Worm (Caenorhabditis elegans) whole organism, late embryonic: ENCODE measurements around the gene Y38E10A.8.
"Not testable (repeated sequence)": the region's sequence is repeated elsewhere in the genome, so short reads cannot be mapped to it uniquely, and the experiment has no call there.

Source experiments
- F13H6.1 ChIP-seq: sonication (generic microtip); optimal IDR thresholded peaks from 2 replicates; lab custom pipeline; 2016; ENCODE audit warnings: missing genetic modification characterization, missing compliant biosample characterization
- K02D7.2 ChIP-seq: sonication (generic microtip); optimal IDR thresholded peaks from 2 replicates; lab custom pipeline; 2017; ENCODE audit warnings: mild to moderate bottlenecking, missing genetic modification characterization, missing compliant biosample characterization
- T23F11.4 ChIP-seq: fragments of 200-800 bp; sonication (Bioruptor generic); optimal IDR thresholded peaks from 2 replicates; lab custom pipeline; 2018; ENCODE audit warnings: mild to moderate bottlenecking, missing genetic modification characterization, missing compliant biosample characterization
- Y22D7AL.16 ChIP-seq: sonication (generic microtip); optimal IDR thresholded peaks from 2 replicates; lab custom pipeline; 2016; ENCODE audit warnings: missing genetic modification characterization, missing compliant biosample characterization
- ceh-14 ChIP-seq: sonication (generic microtip); optimal IDR thresholded peaks from 2 replicates; lab custom pipeline; 2016; ENCODE audit warnings: missing genotype, missing genetic modification characterization, missing compliant biosample characterization
- ceh-19 ChIP-seq: fragments of 200-800 bp; sonication (Bioruptor generic); optimal IDR thresholded peaks from 2 replicates; lab custom pipeline; 2018; ENCODE audit warnings: mild to moderate bottlenecking, missing genetic modification characterization, missing compliant biosample characterization
- ceh-22 ChIP-seq: sonication (generic microtip); optimal IDR thresholded peaks from 2 replicates; lab custom pipeline; 2017; ENCODE audit warnings: missing biosample characterization, missing genetic modification characterization
- ceh-31 ChIP-seq: sonication (generic microtip); optimal IDR thresholded peaks from 2 replicates; lab custom pipeline; 2016; ENCODE audit warnings: missing genetic modification characterization, missing compliant biosample characterization
- ceh-34 ChIP-seq: sonication (generic microtip); optimal IDR thresholded peaks from 2 replicates; lab custom pipeline; 2016; ENCODE audit warnings: mild to moderate bottlenecking, missing genetic modification characterization, missing compliant biosample characterization
- ceh-48 ChIP-seq: sonication (generic microtip); optimal IDR thresholded peaks from 2 replicates; lab custom pipeline; 2016; ENCODE audit warnings: missing genetic modification characterization, inconsistent platforms, missing compliant biosample characterization
- ceh-9 ChIP-seq: sonication (generic microtip); optimal IDR thresholded peaks from 2 replicates; lab custom pipeline; 2016; ENCODE audit warnings: mild to moderate bottlenecking, missing genetic modification characterization, inconsistent platforms, missing compliant biosample characterization
- dmd-4 ChIP-seq: sonication (generic microtip); optimal IDR thresholded peaks from 2 replicates; lab custom pipeline; 2016; ENCODE audit warnings: borderline replicate concordance, missing genetic modification characterization, missing compliant biosample characterization
- ets-4 ChIP-seq: sonication (generic microtip); optimal IDR thresholded peaks from 2 replicates; lab custom pipeline; 2016; ENCODE audit warnings: missing genetic modification characterization, missing compliant biosample characterization
- fax-1 ChIP-seq: sonication (generic microtip); optimal IDR thresholded peaks from 2 replicates; lab custom pipeline; 2016; ENCODE audit warnings: missing genotype, missing genetic modification characterization, missing compliant biosample characterization
- gmeb-2 ChIP-seq: sonication (generic microtip); optimal IDR thresholded peaks from 2 replicates; lab custom pipeline; 2016; ENCODE audit warnings: missing genetic modification characterization, inconsistent platforms, missing compliant biosample characterization
- hlh-15 ChIP-seq: sonication (generic microtip); optimal IDR thresholded peaks from 2 replicates; lab custom pipeline; 2016; ENCODE audit warnings: missing genetic modification characterization, missing compliant biosample characterization
- hlh-30 ChIP-seq: sonication (generic microtip); optimal IDR thresholded peaks from 2 replicates; lab custom pipeline; 2017; ENCODE audit warnings: antibody characterized with exemption, missing genetic modification characterization, missing compliant biosample characterization; ENCODE audit not compliant: insufficient read depth
- hlh-8 ChIP-seq: sonication (generic microtip); optimal IDR thresholded peaks from 2 replicates; lab custom pipeline; 2016; ENCODE audit warnings: missing genotype, missing genetic modification characterization, missing compliant biosample characterization
- lim-6 ChIP-seq: sonication (generic microtip); optimal IDR thresholded peaks from 2 replicates; lab custom pipeline; 2016; ENCODE audit warnings: missing genetic modification characterization, missing compliant biosample characterization
- lin-11 ChIP-seq: fragments of 200-800 bp; sonication (Bioruptor generic); optimal IDR thresholded peaks from 2 replicates; lab custom pipeline; 2018; ENCODE audit warnings: mild to moderate bottlenecking, missing genetic modification characterization, missing compliant biosample characterization
- nfya-1 ChIP-seq: sonication (generic microtip); optimal IDR thresholded peaks from 2 replicates; lab custom pipeline; 2017; ENCODE audit warnings: missing genetic modification characterization, mild to moderate bottlenecking, missing compliant biosample characterization, antibody characterized with exemption, moderate library complexity
- nhr-11 ChIP-seq: fragments of 150-350 bp; optimal IDR thresholded peaks from 2 replicates; lab custom pipeline; 2014; ENCODE audit warnings: missing biosample characterization, missing genetic modification characterization
- nhr-232 ChIP-seq: sonication (generic microtip); optimal IDR thresholded peaks from 2 replicates; lab custom pipeline; 2016; ENCODE audit warnings: missing genetic modification characterization, missing compliant biosample characterization
- odd-2 ChIP-seq: sonication (generic microtip); optimal IDR thresholded peaks from 2 replicates; lab custom pipeline; 2017; ENCODE audit warnings: antibody characterized with exemption, mild to moderate bottlenecking, missing genetic modification characterization, missing compliant biosample characterization
- pat-9 ChIP-seq: fragments of 200-800 bp; sonication (Bioruptor generic); optimal IDR thresholded peaks from 2 replicates; lab custom pipeline; 2018; ENCODE audit warnings: mild to moderate bottlenecking, missing genetic modification characterization, moderate library complexity, missing compliant biosample characterization
- pax-1 ChIP-seq: fragments of 150-350 bp; optimal IDR thresholded peaks from 2 replicates; lab custom pipeline; 2014; ENCODE audit warnings: missing biosample characterization, missing genetic modification characterization
- pha-2 ChIP-seq: sonication (generic microtip); optimal IDR thresholded peaks from 2 replicates; lab custom pipeline; 2017; ENCODE audit warnings: mild to moderate bottlenecking, missing genetic modification characterization, missing compliant biosample characterization
- pha-4 ChIP-seq: fragments of 150-350 bp; optimal IDR thresholded peaks from 2 replicates; lab custom pipeline; 2018; ENCODE audit warnings: missing biosample characterization, missing genetic modification reagents, missing genetic modification characterization
- pros-1 ChIP-seq: fragments of 150-350 bp; optimal IDR thresholded peaks from 2 replicates; lab custom pipeline; 2014; ENCODE audit warnings: missing biosample characterization, missing genetic modification reagents, missing genetic modification characterization
- rnt-1 ChIP-seq: sonication (generic microtip); optimal IDR thresholded peaks from 2 replicates; lab custom pipeline; 2016; ENCODE audit warnings: missing genetic modification characterization, missing compliant biosample characterization
- sox-4 ChIP-seq: sonication (generic microtip); optimal IDR thresholded peaks from 2 replicates; lab custom pipeline; 2017; ENCODE audit warnings: mild to moderate bottlenecking, missing genetic modification characterization, inconsistent platforms, missing compliant biosample characterization
- syd-9 ChIP-seq: sonication (generic microtip); optimal IDR thresholded peaks from 2 replicates; lab custom pipeline; 2016; ENCODE audit warnings: mild to moderate bottlenecking, missing genetic modification characterization, moderate library complexity, missing compliant biosample characterization
- ttx-3 ChIP-seq: sonication (generic microtip); optimal IDR thresholded peaks from 2 replicates; lab custom pipeline; 2016; ENCODE audit warnings: missing genetic modification reagents, missing genetic modification characterization, missing compliant biosample characterization
- unc-55 ChIP-seq: sonication (generic microtip); optimal IDR thresholded peaks from 2 replicates; lab custom pipeline; 2017; ENCODE audit warnings: missing biosample characterization, missing genetic modification reagents, missing genetic modification characterization
- zip-5 ChIP-seq: sonication (generic microtip); optimal IDR thresholded peaks from 2 replicates; lab custom pipeline; 2016; ENCODE audit warnings: missing genetic modification characterization, missing compliant biosample characterization

Gene Y38E10A.8

DNA sequence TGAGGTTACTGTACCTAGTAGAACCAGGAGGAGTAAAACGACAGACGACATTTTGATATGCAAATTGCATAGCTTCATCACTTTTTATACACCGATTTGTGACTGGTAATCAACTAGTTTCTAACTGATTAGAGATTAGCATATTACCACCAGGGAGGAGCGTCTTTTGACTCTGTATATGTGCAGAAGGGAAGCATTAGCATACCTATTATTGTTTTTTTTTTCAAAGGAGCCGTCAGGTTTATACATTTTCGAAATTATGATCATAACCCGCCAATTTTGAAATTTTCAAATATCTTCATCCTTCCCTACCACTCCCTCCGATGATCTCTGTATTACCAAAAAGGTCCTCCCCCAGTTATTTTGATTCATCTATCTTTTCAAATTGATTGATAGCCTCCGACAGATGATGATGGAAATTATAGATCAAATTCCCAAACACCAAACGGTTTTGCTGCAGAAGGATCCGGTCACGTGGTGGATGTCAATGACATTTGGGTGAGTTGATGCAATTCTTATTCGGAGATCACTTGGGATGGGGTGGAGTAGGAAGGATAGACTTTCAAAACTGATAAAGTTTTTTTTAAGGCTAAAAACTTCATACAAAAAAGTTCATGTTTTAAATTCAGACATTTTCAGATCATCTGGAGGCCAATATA, 15.0 kb downstream of the Y38E10A.8 start, which contains the start of gene nspe-8:
Gene nspe-8, minus strand, starts transcription at position 51 of the 659 bp plus-strand sequence.
- TF ChIP-seq pat-9 (tag; lab: Kevin White, UChicago): no peak
- no peak for TF ChIP-seq Y22D7AL.16 (tag; lab: Kevin White, UChicago)

DNA sequence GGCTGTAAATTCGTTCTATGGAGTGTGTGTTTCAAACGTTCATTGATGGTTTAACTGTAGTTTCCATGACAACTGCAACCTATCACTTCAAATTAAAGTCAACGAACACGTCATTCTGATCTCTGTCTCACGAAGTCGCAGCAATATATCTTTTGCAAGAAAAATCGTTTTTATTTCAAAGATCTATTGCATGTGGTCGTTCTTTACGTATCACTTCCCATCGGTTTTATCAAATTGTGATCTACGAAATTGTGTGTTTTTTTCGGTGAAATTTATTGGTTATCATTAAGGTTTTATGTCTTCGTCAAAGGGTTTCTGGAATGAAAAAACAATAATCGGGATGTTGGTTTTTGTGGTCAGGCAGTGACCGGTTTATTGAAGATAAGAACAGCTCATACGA, 15.8 kb downstream of the Y38E10A.8 start:
- TF ChIP-seq zip-5 (tag; lab: Kevin White, UChicago) (no peak), Y22D7AL.16 (tag; lab: Kevin White, UChicago) (no peak), ttx-3 (tag; lab: Kevin White, UChicago) (no peak), hlh-8 (no peak), ceh-22 (tag; lab: Kevin White, UChicago) (no peak), sox-4 (tag; lab: Kevin White, UChicago) (no peak), pros-1 (tag; lab: Kevin White, UChicago) (no peak)

- TF ChIP-seq gmeb-2 (tag; lab: Kevin White, UChicago); unc-55 (GFP tag; lab: Kevin White, UChicago); dmd-4 (tag; lab: Kevin White, UChicago): not testable (repeated sequence)
These were observed 17.4 kb downstream of the Y38E10A.8 start, which contains the start of gene Y38E10A.14 for ce11 chrII:12624433-12624832. Y38E10A.14 (minus strand) TSS chrII:12624533.

ce11 chrII:12625673-12626072, 18.7 kb downstream of the Y38E10A.8 start:
- TF ChIP-seq nhr-232 (tag; lab: Kevin White, UChicago) (no peak), odd-2 (tag; lab: Kevin White, UChicago) (no peak), fax-1 (tag; lab: Kevin White, UChicago) (no peak), ceh-31 (tag; lab: Kevin White, UChicago) (no peak), lim-6 (tag; lab: Kevin White, UChicago) (no peak), gmeb-2 (tag; lab: Kevin White, UChicago) (no peak), pha-2 (no peak), pros-1 (tag; lab: Kevin White, UChicago) (no peak), K02D7.2 (tag; lab: Kevin White, UChicago) (no peak), zip-5 (tag; lab: Kevin White, UChicago) (no peak)

DNA sequence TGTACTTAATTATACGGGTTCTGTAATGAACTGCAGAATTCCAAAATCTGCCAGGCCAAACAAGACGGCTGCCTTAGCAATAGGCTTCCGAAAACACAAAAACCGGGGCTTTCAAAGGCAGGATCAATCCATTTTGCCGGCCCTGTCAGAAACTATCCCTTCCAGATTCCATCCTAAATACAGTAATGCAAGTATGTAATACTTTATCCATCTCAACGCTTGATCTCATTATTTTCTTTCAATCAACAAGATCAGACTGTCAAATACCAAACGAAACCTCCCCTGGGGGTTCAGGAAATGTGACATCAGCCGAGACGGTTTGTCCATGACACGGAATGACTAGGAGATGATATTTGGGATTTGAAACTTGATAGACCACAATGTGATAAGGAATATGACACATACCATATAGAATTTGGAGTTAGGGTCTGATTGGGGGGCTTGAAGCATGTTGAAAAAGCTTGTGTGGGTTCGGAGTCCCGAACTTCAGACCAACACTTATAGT, 19.2 kb downstream of the Y38E10A.8 start:
- TF ChIP-seq ets-4 (tag; lab: Kevin White, UChicago): no peak

- TF ChIP-seq nfya-1 (no peak), pax-1 (tag; lab: Kevin White, UChicago) (no peak), ceh-48 (tag; lab: Kevin White, UChicago) (no peak), T23F11.4 (no peak), rnt-1 (tag; lab: Kevin White, UChicago) (no peak), ceh-14 (tag; lab: Kevin White, UChicago) (no peak)
These were observed 19.9 kb downstream of the Y38E10A.8 start, which contains the start of gene nspe-7 for ce11 chrII:12626887-12627286. nspe-7 (plus strand) TSS chrII:12627187.

- TF ChIP-seq ttx-3 (tag; lab: Kevin White, UChicago): no peak
- TF ChIP-seq nhr-11 (tag; lab: Kevin White, UChicago): no peak
- no peak for TF ChIP-seq ceh-34 (tag; lab: Kevin White, UChicago)
- no peak for TF ChIP-seq syd-9 (tag; lab: Kevin White, UChicago)
- TF ChIP-seq ceh-9 (tag; lab: Kevin White, UChicago): no peak
- TF ChIP-seq F13H6.1: no peak
- TF ChIP-seq ceh-19 (GFP tag; lab: Kevin White, UChicago): no peak
- TF ChIP-seq lin-11 (tag; lab: Kevin White, UChicago): no peak
- no peak for TF ChIP-seq pha-4 (tag; lab: Kevin White, UChicago)
- no peak for TF ChIP-seq hlh-15 (tag; lab: Kevin White, UChicago)
- no peak for TF ChIP-seq hlh-30 (tag; lab: Kevin White, UChicago)
These were observed 21.6 kb downstream of the Y38E10A.8 start, which contains the start of gene nspe-5 for ce11 chrII:12628566-12628965. nspe-5 (plus strand) TSS chrII:12628866.
